Worm (Caenorhabditis elegans) whole organism, late embryonic: ENCODE measurements around the gene zipt-7.2.

Experiments used
- K02D7.2 ChIP-seq: sonication (generic microtip); optimal IDR thresholded peaks from 2 replicates; lab custom pipeline; 2017; ENCODE audit warnings: mild to moderate bottlenecking, missing genetic modification characterization, missing compliant biosample characterization
- unc-42 ChIP-seq: sonication (generic microtip); optimal IDR thresholded peaks from 2 replicates; lab custom pipeline; 2016; ENCODE audit warnings: missing genotype, missing genetic modification characterization, missing compliant biosample characterization

Gene zipt-7.2

DNA sequence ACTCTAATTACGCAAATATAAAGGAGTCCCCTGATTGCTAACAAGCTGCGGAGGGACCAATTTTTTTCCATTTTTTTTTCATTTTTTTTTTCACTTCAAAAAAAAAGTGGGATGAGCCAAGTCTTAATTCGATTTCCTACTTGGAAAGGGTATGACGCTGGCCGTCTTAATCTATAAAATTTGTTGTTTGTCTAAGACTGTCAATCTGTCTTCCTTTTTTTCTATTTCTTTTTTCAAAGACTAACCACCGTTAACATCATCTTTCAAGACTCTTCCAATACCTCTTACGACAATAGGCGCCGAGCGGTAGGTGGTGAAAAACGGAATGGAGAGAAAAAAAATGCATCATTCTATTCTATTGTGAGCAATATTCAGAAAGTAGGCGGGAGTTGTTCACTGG lies 42.6 kb downstream of the zipt-7.2 start:
- no peak for TF ChIP-seq K02D7.2 (tag; lab: Kevin White, UChicago)
- TF ChIP-seq unc-42 (tag; lab: Kevin White, UChicago): peak; percentile 32
